Worm (Caenorhabditis elegans) whole organism, late embryonic: ENCODE results near the gene R05D3.9.

ENCODE experiments used
- ama-1 ChIP-seq: fragments of 150-350 bp; optimal IDR thresholded peaks from 2 replicates; lab custom pipeline; 2014
- fax-1 ChIP-seq: sonication (generic microtip); optimal IDR thresholded peaks from 2 replicates; lab custom pipeline; 2016; ENCODE audit warnings: missing genotype, missing genetic modification characterization, missing compliant biosample characterization
- lin-11 ChIP-seq: fragments of 200-800 bp; sonication (Bioruptor generic); optimal IDR thresholded peaks from 2 replicates; lab custom pipeline; 2018; ENCODE audit warnings: mild to moderate bottlenecking, missing genetic modification characterization, missing compliant biosample characterization
- ref-2 ChIP-seq: sonication (generic microtip); optimal IDR thresholded peaks from 2 replicates; lab custom pipeline; 2016; ENCODE audit warnings: missing genetic modification characterization, missing compliant biosample characterization

- no peak for TF ChIP-seq ama-1 (lab: Kevin White, UChicago)
- no peak for TF ChIP-seq fax-1
- no peak for TF ChIP-seq ref-2
- no peak for TF ChIP-seq lin-11 (tag; lab: Kevin White, UChicago)
These were observed 42.7 kb downstream of the R05D3.9 start, which contains the start of gene ZC262.13 for ce11 chrIII:8325574-8326513.
